Worm (Caenorhabditis elegans) whole organism, late embryonic: ENCODE results near the gene cey-4.
A peak's percentile ranks its signal among the peaks of the same experiment; 100 is the strongest.

Experiments
- C08G9.2 ChIP-seq: sonication (generic microtip); optimal IDR thresholded peaks from 2 replicates; lab custom pipeline; 2016; ENCODE audit warnings: mild to moderate bottlenecking, missing genetic modification characterization, moderate library complexity, missing compliant biosample characterization
- K09A11.1 ChIP-seq: sonication (generic microtip); optimal IDR thresholded peaks from 2 replicates; lab custom pipeline; 2017; ENCODE audit warnings: antibody characterized with exemption, mild to moderate bottlenecking, missing genetic modification characterization, missing compliant biosample characterization; ENCODE audit not compliant: insufficient read depth
- Y22D7AL.16 ChIP-seq: sonication (generic microtip); optimal IDR thresholded peaks from 2 replicates; lab custom pipeline; 2016; ENCODE audit warnings: missing genetic modification characterization, missing compliant biosample characterization
- ahr-1 ChIP-seq: sonication (generic microtip); optimal IDR thresholded peaks from 2 replicates; lab custom pipeline; 2016; ENCODE audit warnings: missing genetic modification characterization, missing compliant biosample characterization
- ceh-18 ChIP-seq: sonication (generic microtip); optimal IDR thresholded peaks from 2 replicates; lab custom pipeline; 2016; ENCODE audit warnings: missing genetic modification characterization, missing compliant biosample characterization
- ceh-19 ChIP-seq: fragments of 200-800 bp; sonication (Bioruptor generic); optimal IDR thresholded peaks from 2 replicates; lab custom pipeline; 2018; ENCODE audit warnings: mild to moderate bottlenecking, missing genetic modification characterization, missing compliant biosample characterization
- ceh-2 ChIP-seq: sonication (generic microtip); optimal IDR thresholded peaks from 2 replicates; lab custom pipeline; 2016; ENCODE audit warnings: missing genotype, missing genetic modification characterization, missing compliant biosample characterization
- ceh-22 ChIP-seq: sonication (generic microtip); optimal IDR thresholded peaks from 2 replicates; lab custom pipeline; 2017; ENCODE audit warnings: missing biosample characterization, missing genetic modification characterization
- ceh-31 ChIP-seq: sonication (generic microtip); optimal IDR thresholded peaks from 2 replicates; lab custom pipeline; 2016; ENCODE audit warnings: missing genetic modification characterization, missing compliant biosample characterization
- ceh-34 ChIP-seq: sonication (generic microtip); optimal IDR thresholded peaks from 2 replicates; lab custom pipeline; 2016; ENCODE audit warnings: mild to moderate bottlenecking, missing genetic modification characterization, missing compliant biosample characterization
- ceh-45 ChIP-seq: fragments of 200-800 bp; sonication (Bioruptor generic); IDR thresholded peaks from 2 replicates; pipeline ENCODE4 v1.3.6; 2022; ENCODE audit warnings: missing genetic modification reagents, missing genetic modification characterization, missing compliant biosample characterization
- ceh-48 ChIP-seq: sonication (generic microtip); optimal IDR thresholded peaks from 2 replicates; lab custom pipeline; 2016; ENCODE audit warnings: missing genetic modification characterization, inconsistent platforms, missing compliant biosample characterization
- dve-1 ChIP-seq: sonication (generic microtip); optimal IDR thresholded peaks from 2 replicates; lab custom pipeline; 2017; ENCODE audit warnings: antibody characterized with exemption, mild to moderate bottlenecking, missing genetic modification characterization, missing compliant biosample characterization
- elt-4 ChIP-seq: sonication (generic microtip); optimal IDR thresholded peaks from 2 replicates; lab custom pipeline; 2016; ENCODE audit warnings: missing genetic modification characterization, missing compliant biosample characterization
- ets-4 ChIP-seq: sonication (generic microtip); optimal IDR thresholded peaks from 2 replicates; lab custom pipeline; 2016; ENCODE audit warnings: missing genetic modification characterization, missing compliant biosample characterization
- eyg-1 ChIP-seq: sonication (generic microtip); optimal IDR thresholded peaks from 2 replicates; lab custom pipeline; 2016; ENCODE audit warnings: missing genotype, missing genetic modification characterization, missing compliant biosample characterization
- fkh-10 ChIP-seq: fragments of 150-350 bp; optimal IDR thresholded peaks from 2 replicates; lab custom pipeline; 2014; ENCODE audit warnings: missing biosample characterization, missing genetic modification reagents, missing genetic modification characterization
- fkh-6 ChIP-seq: sonication (generic microtip); optimal IDR thresholded peaks from 2 replicates; lab custom pipeline; 2016; ENCODE audit warnings: missing genetic modification characterization, missing compliant biosample characterization
- hlh-13 ChIP-seq: fragments of 200-800 bp; sonication (Bioruptor generic); optimal IDR thresholded peaks from 2 replicates; lab custom pipeline; 2018; ENCODE audit warnings: mild to moderate bottlenecking, missing genetic modification characterization, missing compliant biosample characterization
- hlh-8 ChIP-seq: sonication (generic microtip); optimal IDR thresholded peaks from 2 replicates; lab custom pipeline; 2016; ENCODE audit warnings: missing genotype, missing genetic modification characterization, missing compliant biosample characterization
- lin-11 ChIP-seq: fragments of 200-800 bp; sonication (Bioruptor generic); optimal IDR thresholded peaks from 2 replicates; lab custom pipeline; 2018; ENCODE audit warnings: mild to moderate bottlenecking, missing genetic modification characterization, missing compliant biosample characterization
- madf-2 ChIP-seq: sonication (generic microtip); optimal IDR thresholded peaks from 2 replicates; lab custom pipeline; 2017; ENCODE audit warnings: missing genetic modification characterization, missing compliant biosample characterization
- mec-3 ChIP-seq: sonication (generic microtip); optimal IDR thresholded peaks from 2 replicates; lab custom pipeline; 2016; ENCODE audit warnings: borderline replicate concordance, missing genetic modification characterization, missing compliant biosample characterization
- nfya-1 ChIP-seq: sonication (generic microtip); optimal IDR thresholded peaks from 2 replicates; lab custom pipeline; 2017; ENCODE audit warnings: missing genetic modification characterization, mild to moderate bottlenecking, missing compliant biosample characterization, antibody characterized with exemption, moderate library complexity
- nhr-11 ChIP-seq: fragments of 150-350 bp; optimal IDR thresholded peaks from 2 replicates; lab custom pipeline; 2014; ENCODE audit warnings: missing biosample characterization, missing genetic modification characterization
- nhr-232 ChIP-seq: sonication (generic microtip); optimal IDR thresholded peaks from 2 replicates; lab custom pipeline; 2016; ENCODE audit warnings: missing genetic modification characterization, missing compliant biosample characterization
- npax-4 ChIP-seq: sonication (generic microtip); optimal IDR thresholded peaks from 2 replicates; lab custom pipeline; 2016; ENCODE audit warnings: missing genetic modification characterization, missing compliant biosample characterization
- pat-9 ChIP-seq: fragments of 200-800 bp; sonication (Bioruptor generic); optimal IDR thresholded peaks from 2 replicates; lab custom pipeline; 2018; ENCODE audit warnings: mild to moderate bottlenecking, missing genetic modification characterization, moderate library complexity, missing compliant biosample characterization
- pros-1 ChIP-seq: fragments of 150-350 bp; optimal IDR thresholded peaks from 2 replicates; lab custom pipeline; 2014; ENCODE audit warnings: missing biosample characterization, missing genetic modification reagents, missing genetic modification characterization
- ref-2 ChIP-seq: sonication (generic microtip); optimal IDR thresholded peaks from 2 replicates; lab custom pipeline; 2016; ENCODE audit warnings: missing genetic modification characterization, missing compliant biosample characterization
- sdc-2 ChIP-seq: sonication (generic microtip); optimal IDR thresholded peaks from 2 replicates; lab custom pipeline; 2016; ENCODE audit warnings: missing genotype, missing genetic modification characterization, missing compliant biosample characterization
- syd-9 ChIP-seq: sonication (generic microtip); optimal IDR thresholded peaks from 2 replicates; lab custom pipeline; 2016; ENCODE audit warnings: mild to moderate bottlenecking, missing genetic modification characterization, moderate library complexity, missing compliant biosample characterization
- tbx-7 ChIP-seq: sonication (generic microtip); optimal IDR thresholded peaks from 2 replicates; lab custom pipeline; 2016; ENCODE audit warnings: missing genotype, missing genetic modification characterization, missing compliant biosample characterization
- ttx-3 ChIP-seq: sonication (generic microtip); optimal IDR thresholded peaks from 2 replicates; lab custom pipeline; 2016; ENCODE audit warnings: missing genetic modification reagents, missing genetic modification characterization, missing compliant biosample characterization
- unc-42 ChIP-seq: sonication (generic microtip); optimal IDR thresholded peaks from 2 replicates; lab custom pipeline; 2016; ENCODE audit warnings: missing genotype, missing genetic modification characterization, missing compliant biosample characterization
- unc-55 ChIP-seq: sonication (generic microtip); optimal IDR thresholded peaks from 2 replicates; lab custom pipeline; 2017; ENCODE audit warnings: missing biosample characterization, missing genetic modification reagents, missing genetic modification characterization
- ztf-16 ChIP-seq: sonication (generic microtip); optimal IDR thresholded peaks from 2 replicates; lab custom pipeline; 2017; ENCODE audit warnings: missing genetic modification characterization, missing compliant biosample characterization

cey-4 gene

DNA sequence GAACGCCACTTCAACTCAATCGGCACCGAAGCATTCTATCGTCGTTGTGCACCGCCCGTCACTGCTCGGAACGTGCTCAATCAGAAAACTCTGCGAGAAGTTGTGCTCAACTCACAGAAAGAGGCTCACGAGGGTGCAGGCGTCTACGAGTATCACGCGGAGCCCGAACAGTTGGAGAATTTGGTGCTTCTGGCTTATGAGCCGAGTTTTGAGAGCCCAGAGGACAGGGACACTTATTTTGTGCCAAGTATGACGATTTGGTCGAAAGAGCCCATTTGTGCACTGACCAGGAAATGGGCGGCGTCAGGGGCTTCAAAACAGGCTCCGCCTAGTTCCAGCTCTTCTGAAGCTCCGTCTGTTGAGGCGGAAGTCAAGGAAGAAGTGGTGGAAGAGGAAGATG is 20.3 kb upstream of the cey-4 start:
- TF ChIP-seq fkh-10 (no peak), elt-4 (tag; lab: Kevin White, UChicago) (peak; percentile 16)

DNA sequence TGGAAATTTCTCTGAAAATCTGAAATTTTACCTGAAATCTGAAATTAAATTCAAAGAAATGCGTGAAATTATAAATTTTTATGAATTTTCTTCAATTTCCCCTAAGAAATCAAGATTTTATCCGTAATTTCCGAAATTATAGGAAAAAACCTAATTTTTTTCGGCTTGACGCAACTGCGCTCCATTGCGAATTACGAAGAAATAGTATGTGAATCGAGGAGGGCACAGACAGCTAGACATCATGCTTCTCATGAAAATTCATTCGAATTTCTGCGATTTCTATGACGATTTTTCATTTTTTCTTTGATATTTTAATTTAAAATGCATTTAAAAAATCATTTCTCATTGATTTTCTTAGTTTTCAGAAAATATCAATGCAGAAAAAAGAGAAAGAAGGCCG is 13.5 kb upstream of the cey-4 start:
- TF ChIP-seq ceh-48 (tag; lab: Kevin White, UChicago) (peak; percentile 9), unc-55 (GFP tag; lab: Kevin White, UChicago) (peak; percentile 24), unc-42 (peak; percentile 87), ceh-18 (tag; lab: Kevin White, UChicago) (peak; percentile 8), ceh-31 (tag; lab: Kevin White, UChicago) (peak; percentile 39), syd-9 (tag; lab: Kevin White, UChicago) (no peak), fkh-6 (no peak), nfya-1 (tag; lab: Kevin White, UChicago) (peak; percentile 59)
- TF ChIP-seq, all 69 proteins: peak for 6

ce11 chrIII:10881462-10881861 is 13.0 kb upstream of the cey-4 start, which contains the start of gene athp-1:
Gene athp-1 (plus strand): TSS chrIII:10881766.
- TF ChIP-seq ref-2, result no peak
- no peak for TF ChIP-seq tbx-7 (tag; lab: Kevin White, UChicago)
- TF ChIP-seq K09A11.1 (tag; lab: Kevin White, UChicago), result no peak
- no peak for TF ChIP-seq eyg-1
- no peak for TF ChIP-seq elt-4 (tag; lab: Kevin White, UChicago)
- TF ChIP-seq ceh-45 (GFP tag; lab: Robert Waterston, UW), result no peak

ce11 chrIII:10880083-10880482 is 11.6 kb upstream of the cey-4 start, which contains the start of gene C44B9.3:
Gene C44B9.3 (minus strand): TSS chrIII:10880183.
- TF ChIP-seq ets-4, result no peak
- TF ChIP-seq ztf-16 (tag; lab: Kevin White, UChicago), result no peak
- TF ChIP-seq sdc-2, result no peak
- TF ChIP-seq ceh-34, result no peak
- no peak for TF ChIP-seq K09A11.1 (tag; lab: Kevin White, UChicago)
- no peak for TF ChIP-seq pros-1 (tag; lab: Kevin White, UChicago)
- TF ChIP-seq madf-2 (tag; lab: Kevin White, UChicago), result no peak
- no peak for TF ChIP-seq C08G9.2 (tag; lab: Kevin White, UChicago)
- no peak for TF ChIP-seq nhr-11 (tag; lab: Kevin White, UChicago)
- TF ChIP-seq ref-2, result no peak
- no peak for TF ChIP-seq npax-4 (tag; lab: Kevin White, UChicago)
- TF ChIP-seq ttx-3 (tag; lab: Kevin White, UChicago), result no peak
- TF ChIP-seq unc-55 (GFP tag; lab: Kevin White, UChicago), result no peak
- no peak for TF ChIP-seq nhr-232
- TF ChIP-seq hlh-13 (GFP tag; lab: Kevin White, UChicago), result no peak
- no peak for TF ChIP-seq ceh-48 (tag; lab: Kevin White, UChicago)
- no peak for TF ChIP-seq ceh-19 (GFP tag; lab: Kevin White, UChicago)

- TF ChIP-seq hlh-8 (tag; lab: Kevin White, UChicago) (no peak), elt-4 (tag; lab: Kevin White, UChicago) (no peak), fkh-10 (no peak), syd-9 (tag; lab: Kevin White, UChicago) (no peak), Y22D7AL.16 (no peak), lin-11 (tag; lab: Kevin White, UChicago) (no peak), dve-1 (tag; lab: Kevin White, UChicago) (no peak), pat-9 (tag; lab: Kevin White, UChicago) (no peak), mec-3 (tag; lab: Kevin White, UChicago) (no peak), ceh-2 (no peak), ceh-22 (no peak), ahr-1 (tag; lab: Kevin White, UChicago) (no peak)
Measured at ce11 chrIII:10877542-10877941, 9.0 kb upstream of the cey-4 start.
